Worm (Caenorhabditis elegans): ENCODE measurements around the gene coel-1.

DNA sequence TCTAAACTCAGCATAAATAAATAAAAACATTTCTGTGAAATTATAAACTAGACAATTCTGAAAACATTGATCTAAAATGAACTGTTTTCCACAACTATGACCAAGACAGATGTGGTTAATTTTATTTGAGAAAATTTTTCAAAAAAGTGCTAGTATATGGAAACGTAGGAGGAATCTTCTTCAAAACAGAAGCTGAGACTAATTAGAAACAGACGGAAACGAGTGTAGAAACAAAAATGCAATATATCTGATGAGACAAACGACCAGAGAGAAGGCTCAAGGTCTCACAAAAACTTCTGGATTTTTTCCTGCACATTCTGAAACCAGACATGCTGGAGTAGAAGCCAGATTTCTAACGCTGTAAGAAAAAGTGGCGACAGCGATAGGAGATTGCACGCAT is 30.5 kb downstream of the coel-1 start:
- TF ChIP-seq mab-5 (tag; optimal IDR thresholded peaks at IDR 0.05) (no peak), nhr-23 (tag; optimal IDR thresholded peaks at IDR 0.05) (no peak), nhr-11 (tag; optimal IDR thresholded peaks at IDR 0.05) (no peak), unc-62 (GFP tag; optimal IDR thresholded peaks at IDR 0.05) (no peak), snpc-4 (tag; optimal IDR thresholded peaks at IDR 0.05) (no peak), aly-2 (tag; optimal IDR thresholded peaks at IDR 0.05) (no peak), sem-4 (tag; optimal IDR thresholded peaks at IDR 0.05) (no peak), nhr-25 (tag; optimal IDR thresholded peaks at IDR 0.05) (no peak), egl-27 (tag; optimal IDR thresholded peaks at IDR 0.05) (no peak), ceh-16 (tag; optimal IDR thresholded peaks at IDR 0.05) (no peak)
